Worm (Caenorhabditis elegans) whole organism, L2 larva: ENCODE measurements around the gene T02E9.5.

Source experiments
- Y55F3AM.14 ChIP-seq: fragments of 200-800 bp; sonication (Bioruptor generic); optimal IDR thresholded peaks from 2 replicates; lab custom pipeline; 2018; ENCODE audit warnings: mild to moderate bottlenecking, missing genetic modification characterization, missing compliant biosample characterization
- ama-1 ChIP-seq: fragments of 150-350 bp; optimal IDR thresholded peaks from 2 replicates; lab custom pipeline; 2018; ENCODE audit warnings: inconsistent platforms
- ceh-82 ChIP-seq: fragments of 150-350 bp; optimal IDR thresholded peaks from 2 replicates; lab custom pipeline; 2014; ENCODE audit warnings: missing biosample characterization, missing genetic modification characterization
- egl-27 ChIP-seq: sonication (generic microtip); optimal IDR thresholded peaks from 3 replicates; lab custom pipeline; 2017; ENCODE audit warnings: missing biosample characterization, missing genetic modification reagents, missing genetic modification characterization
- lin-11 ChIP-seq: fragments of 150-350 bp; sonication (generic microtip); optimal IDR thresholded peaks from 2 replicates; lab custom pipeline; 2014; ENCODE audit warnings: missing biosample characterization, missing genetic modification characterization, inconsistent platforms, mixed read lengths
- mab-5 ChIP-seq: fragments of 150-350 bp; optimal IDR thresholded peaks from 2 replicates; lab custom pipeline; 2014; ENCODE audit warnings: missing biosample characterization, missing genetic modification characterization
- nhr-10 ChIP-seq: sonication (generic microtip); optimal IDR thresholded peaks from 2 replicates; lab custom pipeline; 2017; ENCODE audit warnings: missing biosample characterization, missing genetic modification characterization
- nhr-237 ChIP-seq: fragments of 150-350 bp; optimal IDR thresholded peaks from 2 replicates; lab custom pipeline; 2014; ENCODE audit warnings: missing biosample characterization, missing genetic modification characterization
- nhr-6 ChIP-seq: fragments of 150-350 bp; optimal IDR thresholded peaks from 2 replicates; lab custom pipeline; 2014; ENCODE audit warnings: missing biosample characterization, missing genetic modification characterization
- nhr-77 ChIP-seq: fragments of 150-350 bp; optimal IDR thresholded peaks from 2 replicates; lab custom pipeline; 2014; ENCODE audit warnings: missing biosample characterization, missing genetic modification characterization
- unc-39 ChIP-seq: fragments of 150-350 bp; optimal IDR thresholded peaks from 2 replicates; lab custom pipeline; 2014; ENCODE audit warnings: missing biosample characterization, missing genetic modification characterization

ce11 chrV:11300539-11300938, 41.5 kb upstream of the T02E9.5 start, which contains the start of gene srh-47:
- no peak for TF ChIP-seq nhr-237
- no peak for TF ChIP-seq ama-1
- TF ChIP-seq ceh-82 (tag; lab: Kevin White, UChicago), result no peak
- TF ChIP-seq lin-11 (tag; lab: Kevin White, UChicago), result no peak
- no peak for TF ChIP-seq nhr-10 (tag; lab: Kevin White, UChicago)
- TF ChIP-seq nhr-77 (tag; lab: Kevin White, UChicago), result no peak
- TF ChIP-seq egl-27 (tag; lab: Kevin White, UChicago), result no peak
- no peak for TF ChIP-seq mab-5 (tag; lab: Kevin White, UChicago)
- no peak for TF ChIP-seq Y55F3AM.14
- TF ChIP-seq nhr-6 (tag; lab: Kevin White, UChicago), result no peak
- TF ChIP-seq unc-39 (tag; lab: Kevin White, UChicago), result no peak
